Fruit fly (Drosophila melanogaster) whole organism, embryonic: ENCODE measurements around the gene Diedel2.
A peak's percentile ranks its signal among the peaks of the same experiment; 100 is the strongest.

ENCODE experiments used
- CG11398 ChIP-seq: fragments of 200-800 bp; sonication (Bioruptor generic); optimal IDR thresholded peaks from 2 replicates; lab custom pipeline; 2016; ENCODE audit warnings: missing biosample characterization, missing genetic modification characterization
- CG12659 ChIP-seq: fragments of 200-800 bp; sonication (Bioruptor generic); optimal IDR thresholded peaks from 3 replicates; lab custom pipeline; 2017; ENCODE audit warnings: mild to moderate bottlenecking, missing biosample characterization, missing genetic modification reagents, missing genetic modification characterization
- CG15696 ChIP-seq: fragments of 200-800 bp; sonication (Bioruptor generic); optimal IDR thresholded peaks from 2 replicates; lab custom pipeline; 2019; ENCODE audit warnings: missing biosample characterization, mild to moderate bottlenecking, missing genetic modification characterization, moderate library complexity
- CG1602 ChIP-seq: fragments of 200-800 bp; sonication (Bioruptor generic); optimal IDR thresholded peaks from 3 replicates; lab custom pipeline; 2016; ENCODE audit warnings: missing biosample characterization, missing genetic modification characterization
- CG17359 ChIP-seq: fragments of 200-800 bp; sonication (Bioruptor generic); optimal IDR thresholded peaks from 3 replicates; lab custom pipeline; 2018; ENCODE audit warnings: missing biosample characterization, mild to moderate bottlenecking, missing genetic modification characterization, moderate library complexity
- CG2129 ChIP-seq: fragments of 200-800 bp; sonication (Bioruptor generic); IDR thresholded peaks from 2 replicates; pipeline ENCODE4 v1.3.6; 2022; ENCODE audit warnings: missing biosample characterization, missing genetic modification characterization; ENCODE audit not compliant: partially characterized antibody
- CG2875 ChIP-seq: fragments of 200-800 bp; sonication (Bioruptor generic); optimal IDR thresholded peaks from 2 replicates; lab custom pipeline; 2017; ENCODE audit warnings: missing biosample characterization, mild to moderate bottlenecking, missing genetic modification characterization, missing genetic modification reagents
- CG32532 ChIP-seq: fragments of 200-800 bp; sonication (Bioruptor generic); IDR thresholded peaks from 2 replicates; pipeline ENCODE4 v1.3.6; 2022; ENCODE audit warnings: missing biosample characterization, missing genetic modification characterization
- CG34224 ChIP-seq: fragments of 200-800 bp; sonication (Bioruptor generic); IDR thresholded peaks from 3 replicates; pipeline ENCODE4 v1.3.6; 2022; ENCODE audit warnings: missing biosample characterization, missing genetic modification characterization; ENCODE audit not compliant: partially characterized antibody
- CG4617 ChIP-seq: fragments of 200-800 bp; sonication (Bioruptor generic); optimal IDR thresholded peaks from 3 replicates; lab custom pipeline; 2016; ENCODE audit warnings: missing biosample characterization, missing genetic modification characterization, borderline replicate concordance
- CG4854 ChIP-seq: fragments of 200-800 bp; sonication (Bioruptor generic); optimal IDR thresholded peaks from 2 replicates; lab custom pipeline; 2016; ENCODE audit warnings: missing biosample characterization, missing genetic modification characterization, inconsistent platforms
- CG6654 ChIP-seq: fragments of 200-800 bp; sonication (Bioruptor generic); optimal IDR thresholded peaks from 2 replicates; lab custom pipeline; 2017; ENCODE audit warnings: missing biosample characterization, mild to moderate bottlenecking, missing genetic modification characterization
- CG6683 ChIP-seq: fragments of 200-800 bp; sonication (Bioruptor generic); optimal IDR thresholded peaks from 2 replicates; lab custom pipeline; 2017; ENCODE audit warnings: missing biosample characterization, mild to moderate bottlenecking, missing genetic modification characterization, missing genetic modification reagents
- CG6791 ChIP-seq: fragments of 200-800 bp; sonication (Bioruptor generic); IDR thresholded peaks from 3 replicates; pipeline ENCODE4 v1.3.6; 2022; ENCODE audit warnings: missing biosample characterization, missing genetic modification characterization; ENCODE audit not compliant: partially characterized antibody
- CG6854 ChIP-seq: fragments of 200-800 bp; sonication (Bioruptor generic); optimal IDR thresholded peaks from 3 replicates; lab custom pipeline; 2017; ENCODE audit warnings: missing biosample characterization, mild to moderate bottlenecking, missing genetic modification characterization
- CG9215 ChIP-seq: fragments of 200-800 bp; sonication (Bioruptor generic); IDR thresholded peaks from 2 replicates; pipeline ENCODE4 v1.3.6; 2022; ENCODE audit warnings: missing biosample characterization, missing genetic modification characterization
- CG9437 ChIP-seq: fragments of 200-800 bp; sonication (Bioruptor generic); optimal IDR thresholded peaks from 2 replicates; lab custom pipeline; 2018; ENCODE audit warnings: missing biosample characterization, mild to moderate bottlenecking, missing genetic modification characterization
- Dbx ChIP-seq: fragments of 200-800 bp; sonication (Bioruptor generic); IDR thresholded peaks from 3 replicates; pipeline ENCODE4 v1.3.6; 2022; ENCODE audit warnings: missing biosample characterization, missing genetic modification characterization
- Gug ChIP-seq: fragments of 200-800 bp; sonication (Bioruptor generic); IDR thresholded peaks from 4 replicates; pipeline ENCODE4 v1.3.6; 2022; ENCODE audit warnings: missing biosample characterization, missing genetic modification characterization
- HHEX ChIP-seq: fragments of 200-800 bp; sonication (Bioruptor generic); optimal IDR thresholded peaks from 3 replicates; lab custom pipeline; 2017; ENCODE audit warnings: missing biosample characterization, mild to moderate bottlenecking, missing genetic modification characterization, missing genetic modification reagents
- Hey ChIP-seq: fragments of 200-800 bp; sonication (Bioruptor generic); optimal IDR thresholded peaks from 3 replicates; lab custom pipeline; 2018; ENCODE audit warnings: missing biosample characterization, mild to moderate bottlenecking, missing genetic modification characterization
- Med ChIP-seq: fragments of 200-800 bp; sonication (Bioruptor generic); peaks from one replicate; lab custom pipeline; 2016; ENCODE audit warnings: missing biosample characterization, missing genetic modification characterization, mild to moderate bottlenecking, inconsistent platforms, moderate library complexity
- PHDP ChIP-seq: fragments of 200-800 bp; sonication (Bioruptor generic); optimal IDR thresholded peaks from 3 replicates; lab custom pipeline; 2018; ENCODE audit warnings: missing biosample characterization, mild to moderate bottlenecking, missing genetic modification characterization, moderate library complexity
- Side ChIP-seq: fragments of 200-800 bp; sonication (Bioruptor generic); optimal IDR thresholded peaks from 2 replicates; lab custom pipeline; 2016; ENCODE audit warnings: missing biosample characterization, missing genetic modification characterization
- ato ChIP-seq: fragments of 200-800 bp; sonication (Bioruptor generic); IDR thresholded peaks from 2 replicates; pipeline ENCODE4 v1.3.6; 2022; ENCODE audit warnings: missing biosample characterization, missing genetic modification characterization; ENCODE audit not compliant: partially characterized antibody
- crp ChIP-seq, 2 experiments: fragments of 200-800 bp; sonication (Bioruptor generic); optimal IDR thresholded peaks; 2 replicates in 1 of 2; 3 replicates in 1 of 2; lab custom pipeline; 2017; ENCODE audit warnings: missing biosample characterization in 2 of 2, missing genetic modification characterization in 2 of 2, mild to moderate bottlenecking in 1 of 2, moderate library complexity in 1 of 2
- dimm ChIP-seq: fragments of 200-800 bp; sonication (Bioruptor generic); IDR thresholded peaks from 2 replicates; pipeline ENCODE4 v1.3.6; 2022; ENCODE audit warnings: missing biosample characterization, missing genetic modification characterization
- dmrt99B ChIP-seq: fragments of 200-800 bp; sonication (Bioruptor generic); optimal IDR thresholded peaks from 2 replicates; lab custom pipeline; 2018; ENCODE audit warnings: missing biosample characterization, mild to moderate bottlenecking, missing genetic modification characterization, moderate library complexity
- ems ChIP-seq: fragments of 200-800 bp; sonication (Bioruptor generic); optimal IDR thresholded peaks from 3 replicates; lab custom pipeline; 2016; ENCODE audit warnings: missing biosample characterization, missing genetic modification characterization
- jigr1 ChIP-seq: fragments of 200-800 bp; sonication (Bioruptor generic); IDR thresholded peaks from 3 replicates; pipeline ENCODE4 v1.3.6; 2022; ENCODE audit warnings: missing biosample characterization, missing genetic modification characterization
- onecut ChIP-seq: fragments of 200-800 bp; sonication (Bioruptor generic); IDR thresholded peaks from 2 replicates; pipeline ENCODE4 v1.3.6; 2022; ENCODE audit warnings: missing biosample characterization, missing genetic modification characterization
- otp ChIP-seq: fragments of 200-800 bp; sonication (Bioruptor generic); IDR thresholded peaks from 3 replicates; pipeline ENCODE4, ENCODE4 v1.3.6; 2022; ENCODE audit warnings: missing biosample characterization, missing genetic modification characterization
- psq ChIP-seq: fragments of 200-800 bp; sonication (Bioruptor generic); optimal IDR thresholded peaks from 2 replicates; lab custom pipeline; 2017; ENCODE audit warnings: missing biosample characterization, missing genetic modification characterization
- row ChIP-seq: fragments of 200-800 bp; sonication (Bioruptor generic); IDR thresholded peaks from 3 replicates; pipeline ENCODE4 v1.3.6; 2022; ENCODE audit warnings: missing biosample characterization, missing genetic modification characterization
- sd ChIP-seq: fragments of 200-800 bp; sonication (Bioruptor generic); optimal IDR thresholded peaks from 3 replicates; lab custom pipeline; 2018; ENCODE audit warnings: missing biosample characterization, mild to moderate bottlenecking, missing genetic modification characterization, moderate library complexity
- vvl ChIP-seq: fragments of 200-800 bp; sonication (Bioruptor generic); IDR thresholded peaks from 2 replicates; pipeline ENCODE4 v1.3.6; 2022; ENCODE audit warnings: missing biosample characterization, missing genetic modification characterization
- zen2 ChIP-seq: fragments of 200-800 bp; sonication (Bioruptor generic); IDR thresholded peaks from 3 replicates; pipeline ENCODE4 v1.3.6; 2022; ENCODE audit warnings: missing biosample characterization, missing genetic modification characterization; ENCODE audit not compliant: partially characterized antibody

Gene Diedel2

DNA sequence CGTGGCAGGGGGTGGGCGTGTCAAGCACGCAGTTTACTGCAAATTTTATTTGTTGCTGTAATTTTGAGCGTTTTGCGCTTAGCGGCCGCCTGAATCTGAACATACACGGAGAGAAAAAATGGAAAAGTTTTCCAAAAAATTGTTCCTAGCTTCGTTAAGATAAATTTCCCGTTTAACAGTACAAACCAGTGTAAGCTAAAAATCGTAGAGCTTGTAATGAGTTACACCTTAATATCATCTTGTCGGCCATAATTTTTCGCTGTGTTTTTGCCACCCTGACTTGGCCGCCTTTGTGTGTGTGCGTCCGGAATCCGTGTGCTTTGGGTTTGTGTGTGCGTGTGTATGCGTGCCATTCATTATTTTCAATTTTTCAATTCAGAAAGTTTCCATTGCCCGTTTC, 43.2 kb downstream of the Diedel2 start (continued):
- TF ChIP-seq CG9215 = no peak
- no peak for TF ChIP-seq crp (GFP tag; optimal IDR thresholded peaks at IDR 0.05; lab: Kevin White, UChicago)
- no peak for TF ChIP-seq CG11398 (GFP tag; lab: Kevin White, UChicago)
- TF ChIP-seq CG6791 = no peak
- TF ChIP-seq CG12659 (GFP tag; lab: Kevin White, UChicago) = peak; percentile 14
- TF ChIP-seq CG9437 = no peak
- peak; percentile 29 for TF ChIP-seq HHEX (GFP tag; lab: Kevin White, UChicago)
- TF ChIP-seq onecut (GFP tag; lab: Robert Waterston, UW) = 0 out of 2 replicates have a peak, but pooled peaks have one; percentile 6
- no peak for TF ChIP-seq sd (tag; lab: Kevin White, UChicago)
- TF ChIP-seq CG17359 = peak; percentile 33
- no peak for TF ChIP-seq CG6654 (GFP tag; lab: Kevin White, UChicago)
- TF ChIP-seq CG34224 = no peak
- TF ChIP-seq CG4617 (GFP tag; lab: Kevin White, UChicago) = no peak
- no peak for TF ChIP-seq dimm
- TF ChIP-seq CG15696 (tag; lab: Kevin White, UChicago) = no peak
- TF ChIP-seq otp (GFP tag; lab: Robert Waterston, UW) = 0 out of 3 replicates have a peak, but pooled peaks have one; percentile 25
- peak; percentile 73 for TF ChIP-seq dmrt99B (tag; lab: Kevin White, UChicago)
- peak; percentile 20 for TF ChIP-seq CG6854 (GFP tag; lab: Kevin White, UChicago)
- TF ChIP-seq CG2875 (GFP tag; lab: Kevin White, UChicago) = no peak
- TF ChIP-seq ems (GFP tag; lab: Kevin White, UChicago) = no peak
- TF ChIP-seq Side (GFP tag; lab: Kevin White, UChicago) = no peak
- peak; percentile 20 for TF ChIP-seq PHDP
- TF ChIP-seq vvl (GFP tag; lab: Robert Waterston, UW) = peak; percentile 49; the same call in 1 of the 2 replicates
- TF ChIP-seq CG2129 (GFP tag; lab: Robert Waterston, UW) = no peak
- TF ChIP-seq CG4854 = no peak
- TF ChIP-seq ato = no peak
- TF ChIP-seq CG32532 (GFP tag; lab: Robert Waterston, UW) = peak; percentile 49; the same call in 1 of the 2 replicates
- no peak for TF ChIP-seq zen2 (GFP tag; lab: Robert Waterston, UW)
- TF ChIP-seq Hey (tag; lab: Kevin White, UChicago) = no peak
- no peak for TF ChIP-seq psq (GFP tag; lab: Kevin White, UChicago)
- peak; percentile 79 for TF ChIP-seq Med (GFP tag; lab: Kevin White, UChicago)
- no peak for TF ChIP-seq jigr1 (GFP tag; lab: Robert Waterston, UW)
- no peak for TF ChIP-seq CG6683 (GFP tag; lab: Kevin White, UChicago)
- 0 out of 3 replicates have a peak, but pooled peaks have one; percentile 65 for TF ChIP-seq Dbx
- peak; percentile 74 for TF ChIP-seq row (GFP tag; lab: Robert Waterston, UW)
- no peak for TF ChIP-seq CG1602
- no peak; the same call in 3 of the 4 replicates for TF ChIP-seq Gug (GFP tag; lab: Robert Waterston, UW)
